Worm (Caenorhabditis elegans): ENCODE measurements around the gene W03C9.8.

- TF ChIP-seq pqm-1 (tag; optimal IDR thresholded peaks at IDR 0.05): no peak
- TF ChIP-seq pag-3 (tag; optimal IDR thresholded peaks at IDR 0.05; ENCODE audit: borderline replicate concordance): no peak
- no peak for TF ChIP-seq T23F11.4 (GFP tag; optimal IDR thresholded peaks at IDR 0.05)
- no peak for TF ChIP-seq tbx-7 (tag; optimal IDR thresholded peaks at IDR 0.05)
- no peak for TF ChIP-seq pha-4 (tag; optimal IDR thresholded peaks at IDR 0.05)
- no peak for TF ChIP-seq C38D4.7 (GFP tag; optimal IDR thresholded peaks at IDR 0.05)
- TF ChIP-seq ceh-24 (tag; optimal IDR thresholded peaks at IDR 0.05): no peak
- TF ChIP-seq nhr-232 (tag; optimal IDR thresholded peaks at IDR 0.05): no peak
- TF ChIP-seq ceh-34 (tag; optimal IDR thresholded peaks at IDR 0.05): no peak
These were observed 28.8 kb downstream of the W03C9.8 start, which contains the start of gene Y17G7B.21 for ce11 chrII:11977363-11977762.
